Fruit fly (Drosophila melanogaster) whole organism: ENCODE results near the gene Evi5.
A peak's percentile ranks its signal among the peaks of the same experiment; 100 is the strongest.

Source experiments
- CG8478 ChIP-seq: fragments of >200 bp; optimal IDR thresholded peaks from 2 replicates; lab custom pipeline; 2018; ENCODE audit warnings: inconsistent platforms
- Dll ChIP-seq: fragments of >200 bp; optimal IDR thresholded peaks from 2 replicates; lab custom pipeline; 2017
- EcR ChIP-seq, 2 experiments: fragments of >200 bp; optimal IDR thresholded peaks; 2 replicates each; lab custom pipeline; 2017; ENCODE audit warnings: missing biosample characterization in 2 of 2, missing genetic modification characterization in 2 of 2, missing genetic modification reagents in 2 of 2
- pan ChIP-seq: fragments of >200 bp; optimal IDR thresholded peaks from 2 replicates; lab custom pipeline; 2017
- psq ChIP-seq: fragments of >200 bp; optimal IDR thresholded peaks from 2 replicates; lab custom pipeline; 2017
- usp ChIP-seq: fragments of >200 bp; optimal IDR thresholded peaks from 2 replicates; lab custom pipeline; 2017; ENCODE audit warnings: missing biosample characterization, missing genetic modification characterization, mixed read lengths

Evi5 gene

DNA sequence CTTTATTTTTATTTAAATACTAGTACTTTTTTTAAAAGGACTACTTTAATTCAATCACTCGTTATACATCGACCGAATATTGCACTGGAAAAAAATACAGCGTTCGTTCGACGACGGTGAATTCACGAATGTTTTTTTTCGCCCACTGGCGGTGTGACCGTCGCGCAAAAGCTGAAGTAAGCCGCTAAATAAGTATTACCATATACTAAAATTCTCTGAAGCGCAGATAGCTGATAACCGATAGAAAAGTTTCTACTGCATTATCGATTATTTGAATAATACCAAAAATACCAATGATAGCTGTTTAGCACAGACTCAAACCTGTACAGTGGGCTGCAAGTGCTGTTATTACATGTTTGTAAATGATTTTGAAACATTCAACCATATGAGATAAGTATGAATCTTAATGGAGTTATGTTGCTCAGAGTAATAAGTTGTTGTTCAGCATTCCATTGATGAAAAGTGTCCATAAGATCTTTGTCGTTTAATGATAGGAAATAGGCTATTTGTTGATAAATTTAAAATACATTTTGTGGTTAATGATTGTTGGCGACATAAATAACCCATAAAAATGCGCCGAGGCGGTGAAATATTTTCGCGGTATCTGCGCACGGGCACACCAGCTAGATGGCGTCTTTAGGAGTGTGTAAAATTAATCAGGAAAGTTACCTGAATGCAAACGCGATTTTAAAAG is at the start of gene Evi5, which contains the start of gene HP5:
Evi5 (minus strand) TSS at position 198 of the 694 bp plus-strand sequence.
HP5 (plus strand) TSS at position 598 of the 694 bp plus-strand sequence.
- TF ChIP-seq psq, result no peak
- no peak for TF ChIP-seq EcR (GFP tag; optimal IDR thresholded peaks at IDR 0.05; lab: Kevin White, UChicago)
- TF ChIP-seq pan (lab: Kevin White, UChicago), result no peak
- TF ChIP-seq Dll (lab: Kevin White, UChicago), result no peak
- TF ChIP-seq usp (GFP tag; lab: Kevin White, UChicago), result no peak

- TF ChIP-seq CG8478 (lab: Kevin White, UChicago) (no peak), Dll (lab: Kevin White, UChicago) (no peak), pan (lab: Kevin White, UChicago) (no peak), EcR (GFP tag; optimal IDR thresholded peaks at IDR 0.05; lab: Kevin White, UChicago) (no peak), psq (no peak)
Observed at dm6 chrX:11503625-11504024, 49.4 kb upstream of the Evi5 start.

DNA sequence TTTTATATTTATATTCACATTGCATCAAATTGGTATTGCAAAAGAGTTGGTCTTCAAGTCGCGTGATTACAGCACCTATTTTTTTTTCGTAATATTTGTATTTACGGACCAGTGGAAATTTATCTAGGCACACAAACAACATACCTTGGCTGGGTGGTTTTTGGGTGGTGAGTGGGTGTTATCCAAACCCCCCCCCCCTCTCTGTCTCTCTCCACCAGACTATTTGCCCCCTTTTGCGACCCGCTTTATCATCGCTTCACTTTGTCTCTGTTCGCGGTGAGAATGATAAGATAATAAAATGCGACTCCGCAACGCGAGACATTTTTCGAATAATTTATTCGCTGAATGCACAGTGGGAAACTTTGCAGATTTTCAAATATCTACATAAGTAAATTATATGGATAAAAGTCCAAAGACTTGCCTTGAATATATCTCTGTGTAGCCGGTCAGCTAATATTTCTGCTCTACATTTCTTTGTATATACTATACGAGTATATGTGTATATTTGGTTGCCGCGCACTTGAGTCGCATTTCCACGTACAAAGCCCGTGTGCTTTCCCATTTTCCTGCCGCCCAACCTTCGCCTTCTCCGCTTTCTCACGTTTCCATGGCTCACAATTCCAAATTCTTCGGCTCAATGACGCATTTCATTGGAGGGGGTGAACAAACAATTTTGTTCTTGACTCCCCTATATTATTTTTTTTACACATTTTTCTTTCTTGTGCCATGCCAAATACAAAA is 47.2 kb upstream of the Evi5 start:
- TF ChIP-seq EcR (GFP tag; optimal IDR thresholded peaks at IDR 0.05; lab: Kevin White, UChicago), result no peak
- no peak for TF ChIP-seq pan (lab: Kevin White, UChicago)
- no peak for TF ChIP-seq Dll (lab: Kevin White, UChicago)
- no peak for TF ChIP-seq usp (GFP tag; lab: Kevin White, UChicago)
- no peak for TF ChIP-seq psq
- no peak for TF ChIP-seq CG8478 (lab: Kevin White, UChicago)

DNA sequence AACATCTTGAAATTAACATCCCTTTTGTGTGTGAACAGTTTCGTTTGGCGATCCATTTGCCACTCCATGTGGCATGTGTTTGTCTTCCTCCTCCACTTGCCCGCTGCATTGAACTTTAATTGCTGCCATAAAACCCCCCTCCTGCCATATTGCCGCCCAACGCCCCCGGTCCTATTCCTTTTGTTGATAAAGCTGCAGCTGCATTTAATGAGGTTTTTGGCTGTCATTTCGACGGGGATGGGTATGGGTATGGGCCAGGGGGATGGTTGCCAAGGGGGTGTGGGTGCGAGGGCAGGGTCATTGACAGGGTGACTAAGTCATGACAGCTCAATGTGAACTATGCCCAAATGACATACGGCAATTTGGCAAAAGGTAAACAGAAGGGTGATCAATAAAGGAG is 46.1 kb upstream of the Evi5 start:
- TF ChIP-seq pan (lab: Kevin White, UChicago) (no peak), EcR (GFP tag; optimal IDR thresholded peaks at IDR 0.05; lab: Kevin White, UChicago) (no peak), Dll (lab: Kevin White, UChicago) (no peak), usp (GFP tag; lab: Kevin White, UChicago) (no peak)

dm6 chrX:11499454-11499853 is 45.3 kb upstream of the Evi5 start:
- TF ChIP-seq Dll (lab: Kevin White, UChicago), result no peak
- TF ChIP-seq CG8478 (lab: Kevin White, UChicago), result no peak
- no peak for TF ChIP-seq pan (lab: Kevin White, UChicago)
- no peak for TF ChIP-seq usp (GFP tag; lab: Kevin White, UChicago)
- TF ChIP-seq EcR (GFP tag; optimal IDR thresholded peaks at IDR 0.05; lab: Kevin White, UChicago), result no peak
- TF ChIP-seq psq, result no peak

DNA sequence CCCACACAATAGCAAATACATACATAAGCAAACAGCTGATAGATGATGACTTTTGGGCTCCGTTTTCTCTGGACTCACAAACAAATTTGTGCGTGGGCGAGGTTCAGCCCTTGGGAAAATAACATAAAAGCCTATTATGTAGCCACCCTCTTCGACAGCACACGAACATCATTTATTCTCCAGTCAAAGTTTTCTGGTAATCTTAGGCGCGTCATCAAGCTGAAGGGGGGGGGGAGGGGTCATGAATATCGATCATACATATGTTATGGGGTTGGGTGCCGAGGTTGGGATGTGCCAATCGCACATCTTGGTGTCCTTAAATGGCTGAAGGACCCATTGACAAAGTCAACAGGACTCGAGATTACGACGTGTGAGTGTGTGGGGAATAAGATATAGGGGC is 44.0 kb upstream of the Evi5 start:
- TF ChIP-seq pan (lab: Kevin White, UChicago) (no peak), EcR (GFP tag; optimal IDR thresholded peaks at IDR 0.05; lab: Kevin White, UChicago) (no peak), usp (GFP tag; lab: Kevin White, UChicago) (no peak), CG8478 (lab: Kevin White, UChicago) (no peak), Dll (lab: Kevin White, UChicago) (no peak), psq (no peak)

- TF ChIP-seq pan (lab: Kevin White, UChicago), result no peak
- TF ChIP-seq CG8478 (lab: Kevin White, UChicago), result no peak
- TF ChIP-seq EcR (GFP tag; optimal IDR thresholded peaks at IDR 0.05; lab: Kevin White, UChicago), result no peak
- no peak for TF ChIP-seq Dll (lab: Kevin White, UChicago)
- no peak for TF ChIP-seq psq
- TF ChIP-seq usp (GFP tag; lab: Kevin White, UChicago), result no peak
Observed at dm6 chrX:11496257-11496656, 42.1 kb upstream of the Evi5 start.

DNA sequence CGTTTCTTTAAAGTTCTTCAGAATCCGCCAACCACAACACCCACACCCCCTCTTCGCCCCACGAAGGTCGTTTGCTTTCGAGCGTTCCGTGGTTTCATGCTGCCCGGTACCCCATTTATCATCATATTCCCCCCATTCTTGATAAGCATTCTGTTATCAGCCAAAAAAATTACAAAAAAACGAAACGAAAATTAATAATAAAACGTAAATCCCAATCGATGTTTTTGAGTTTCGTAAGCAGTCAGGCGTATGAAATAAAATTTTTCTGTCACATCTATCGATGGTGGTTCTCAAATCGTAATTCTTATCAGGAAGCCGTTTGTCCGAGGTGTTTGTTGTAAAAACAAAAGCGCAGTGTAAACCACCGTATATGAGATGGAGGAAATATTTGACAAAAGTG is 41.3 kb upstream of the Evi5 start:
- TF ChIP-seq usp (GFP tag; lab: Kevin White, UChicago), result no peak
- TF ChIP-seq psq, result no peak
- TF ChIP-seq EcR (GFP tag; optimal IDR thresholded peaks at IDR 0.05; lab: Kevin White, UChicago), result no peak
- no peak for TF ChIP-seq pan (lab: Kevin White, UChicago)
- no peak for TF ChIP-seq CG8478 (lab: Kevin White, UChicago)
- no peak for TF ChIP-seq Dll (lab: Kevin White, UChicago)

dm6 chrX:11494731-11495277 is 40.6 kb upstream of the Evi5 start:
- TF ChIP-seq Dll (lab: Kevin White, UChicago), result no peak
- peak; percentile 18 for TF ChIP-seq pan (lab: Kevin White, UChicago)

DNA sequence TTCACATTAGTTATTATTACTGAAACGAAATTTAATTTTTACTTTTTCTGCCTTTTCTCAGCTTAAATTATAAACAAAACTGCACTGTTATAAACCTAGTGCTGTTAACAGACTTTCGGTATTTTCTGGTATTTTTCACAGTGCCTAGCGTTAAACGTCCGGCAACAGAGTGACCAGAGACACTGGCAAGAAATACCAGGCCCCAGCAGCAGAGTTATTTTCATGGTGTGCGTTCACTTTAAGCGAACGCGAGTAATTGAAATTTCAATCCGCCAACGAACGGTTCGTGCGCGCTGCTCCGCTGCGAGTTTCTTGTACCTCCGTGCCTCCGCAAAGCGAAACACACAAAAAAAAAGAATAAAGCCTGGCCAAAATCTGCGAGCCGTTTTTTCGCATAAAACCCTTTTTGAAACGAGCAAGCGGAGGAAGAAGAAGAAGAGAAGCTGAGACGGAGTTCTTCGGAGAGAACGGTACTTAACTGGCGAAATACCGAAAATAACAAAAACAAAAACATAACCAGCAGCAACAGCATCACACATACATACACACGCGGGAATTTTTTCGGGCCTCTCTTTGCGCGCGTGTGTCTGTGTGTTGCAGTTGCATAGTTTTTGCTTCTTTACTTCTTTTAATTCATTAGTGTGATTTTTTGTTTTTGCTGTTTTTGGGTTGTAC is 38.9 kb upstream of the Evi5 start, which contains the start of gene Drak:
Drak (plus strand) TSS at position 220 of the 675 bp plus-strand sequence.
- no peak for TF ChIP-seq EcR (GFP tag; optimal IDR thresholded peaks at IDR 0.05; lab: Kevin White, UChicago)
- TF ChIP-seq pan (lab: Kevin White, UChicago), result no peak
- no peak for TF ChIP-seq psq
- TF ChIP-seq CG8478 (lab: Kevin White, UChicago), result no peak
- no peak for TF ChIP-seq usp (GFP tag; lab: Kevin White, UChicago)
- TF ChIP-seq Dll (lab: Kevin White, UChicago), result no peak

DNA sequence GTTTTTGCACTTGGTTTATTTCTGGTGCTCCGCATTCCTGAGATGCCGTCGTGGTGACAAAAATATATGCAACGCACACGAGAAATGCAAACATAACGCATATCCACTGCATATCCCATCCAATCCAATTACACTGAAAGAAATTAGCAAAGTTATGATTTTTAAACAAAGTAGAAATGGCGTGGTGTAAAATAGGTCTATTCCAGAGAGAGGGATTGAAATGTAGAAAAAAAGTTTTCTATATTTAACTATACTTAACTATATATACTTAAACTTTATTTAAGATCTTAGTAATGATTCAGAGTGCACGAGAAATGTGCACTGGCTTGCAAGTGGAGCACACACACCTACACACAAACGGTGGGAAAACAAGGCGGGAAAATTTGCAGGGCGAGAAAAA is 38.0 kb upstream of the Evi5 start:
- TF ChIP-seq usp (GFP tag; lab: Kevin White, UChicago), result no peak
- TF ChIP-seq CG8478 (lab: Kevin White, UChicago), result no peak
- no peak for TF ChIP-seq pan (lab: Kevin White, UChicago)
- no peak for TF ChIP-seq EcR (GFP tag; optimal IDR thresholded peaks at IDR 0.05; lab: Kevin White, UChicago)
- no peak for TF ChIP-seq Dll (lab: Kevin White, UChicago)
- TF ChIP-seq psq, result no peak
